Fruit fly (Drosophila melanogaster) whole organism, embryonic: ENCODE measurements around the gene Bace.

ENCODE experiments used
- CG10209 ChIP-seq: fragments of 200-800 bp; sonication (Bioruptor generic); optimal IDR thresholded peaks from 3 replicates; lab custom pipeline; 2017; ENCODE audit warnings: missing biosample characterization, mild to moderate bottlenecking, missing genetic modification characterization, missing genetic modification reagents
- CG10321 ChIP-seq: fragments of 200-800 bp; sonication (Bioruptor generic); IDR thresholded peaks from 2 replicates; pipeline ENCODE4 v1.3.6; 2022; ENCODE audit warnings: missing biosample characterization, missing genetic modification characterization
- CG10462 ChIP-seq: fragments of 200-800 bp; sonication (Bioruptor generic); optimal IDR thresholded peaks from 2 replicates; lab custom pipeline; 2016; ENCODE audit warnings: missing biosample characterization, missing genetic modification characterization
- CG10959 ChIP-seq: fragments of 200-800 bp; sonication (Bioruptor generic); IDR thresholded peaks from 2 replicates; pipeline ENCODE4 v1.3.6; 2022; ENCODE audit warnings: missing biosample characterization, missing genetic modification characterization
- CG10979 ChIP-seq: fragments of 200-800 bp; sonication (Bioruptor generic); optimal IDR thresholded peaks from 2 replicates; lab custom pipeline; 2018; ENCODE audit warnings: missing biosample characterization, mild to moderate bottlenecking, missing genetic modification characterization, moderate library complexity
- CG11085 ChIP-seq: fragments of 200-800 bp; sonication (Bioruptor generic); IDR thresholded peaks from 2 replicates; pipeline ENCODE4 v1.3.6; 2022; ENCODE audit warnings: missing biosample characterization, missing genetic modification characterization
- CG11456 ChIP-seq: fragments of 200-800 bp; sonication (Bioruptor generic); IDR thresholded peaks from 3 replicates; pipeline ENCODE4 v1.3.6; 2022; ENCODE audit warnings: missing biosample characterization, missing genetic modification characterization
- CG12299 ChIP-seq: fragments of 200-800 bp; sonication (Bioruptor generic); optimal IDR thresholded peaks from 2 replicates; lab custom pipeline; 2018; ENCODE audit warnings: missing biosample characterization, mild to moderate bottlenecking, missing genetic modification characterization
- CG13624 ChIP-seq: fragments of 200-800 bp; sonication (Bioruptor generic); optimal IDR thresholded peaks from 2 replicates; lab custom pipeline; 2016; ENCODE audit warnings: missing biosample characterization, missing genetic modification characterization
- CG14965 ChIP-seq: fragments of 200-800 bp; sonication (Bioruptor generic); optimal IDR thresholded peaks from 2 replicates; lab custom pipeline; 2016; ENCODE audit warnings: missing biosample characterization, missing genetic modification characterization, borderline replicate concordance
- CG1602 ChIP-seq: fragments of 200-800 bp; sonication (Bioruptor generic); optimal IDR thresholded peaks from 3 replicates; lab custom pipeline; 2016; ENCODE audit warnings: missing biosample characterization, missing genetic modification characterization
- CG1647 ChIP-seq: fragments of 200-800 bp; sonication (Bioruptor generic); optimal IDR thresholded peaks from 3 replicates; lab custom pipeline; 2016; ENCODE audit warnings: missing biosample characterization, missing genetic modification characterization
- CG2129 ChIP-seq: fragments of 200-800 bp; sonication (Bioruptor generic); IDR thresholded peaks from 2 replicates; pipeline ENCODE4 v1.3.6; 2022; ENCODE audit warnings: missing biosample characterization, missing genetic modification characterization; ENCODE audit not compliant: partially characterized antibody
- CG2875 ChIP-seq: fragments of 200-800 bp; sonication (Bioruptor generic); optimal IDR thresholded peaks from 2 replicates; lab custom pipeline; 2017; ENCODE audit warnings: missing biosample characterization, mild to moderate bottlenecking, missing genetic modification characterization, missing genetic modification reagents
- CG33213 ChIP-seq: fragments of 200-800 bp; sonication (Bioruptor generic); optimal IDR thresholded peaks from 3 replicates; lab custom pipeline; 2016; ENCODE audit warnings: missing biosample characterization, missing genetic modification characterization
- CG4424 ChIP-seq: fragments of 200-800 bp; sonication (Bioruptor generic); optimal IDR thresholded peaks from 3 replicates; lab custom pipeline; 2016; ENCODE audit warnings: missing biosample characterization, missing genetic modification characterization
- CG4854 ChIP-seq: fragments of 200-800 bp; sonication (Bioruptor generic); optimal IDR thresholded peaks from 2 replicates; lab custom pipeline; 2016; ENCODE audit warnings: missing biosample characterization, missing genetic modification characterization, inconsistent platforms
- CG5953 ChIP-seq: fragments of 200-800 bp; sonication (Bioruptor generic); IDR thresholded peaks from 2 replicates; pipeline ENCODE4 v1.3.6; 2022; ENCODE audit warnings: missing biosample characterization, missing genetic modification characterization
- CG6765 ChIP-seq: fragments of 200-800 bp; sonication (Bioruptor generic); optimal IDR thresholded peaks from 3 replicates; lab custom pipeline; 2017; ENCODE audit warnings: missing biosample characterization, mild to moderate bottlenecking, missing genetic modification characterization
- CG6813 ChIP-seq: fragments of 200-800 bp; sonication (Bioruptor generic); optimal IDR thresholded peaks from 2 replicates; lab custom pipeline; 2017; ENCODE audit warnings: missing biosample characterization, missing genetic modification characterization, mild to moderate bottlenecking, moderate library complexity, missing genetic modification reagents
- CG7963 ChIP-seq: fragments of 200-800 bp; sonication (Bioruptor generic); IDR thresholded peaks from 3 replicates; pipeline ENCODE4 v1.3.6; 2022; ENCODE audit warnings: missing biosample characterization, missing genetic modification characterization; ENCODE audit not compliant: partially characterized antibody
- CG8359 ChIP-seq: fragments of 200-800 bp; sonication (Bioruptor generic); optimal IDR thresholded peaks from 2 replicates; lab custom pipeline; 2017; ENCODE audit warnings: missing biosample characterization, mild to moderate bottlenecking, missing genetic modification characterization, borderline replicate concordance
- CG8765 ChIP-seq: fragments of 200-800 bp; sonication (Bioruptor generic); IDR thresholded peaks from 2 replicates; pipeline ENCODE4 v1.3.6; 2022; ENCODE audit warnings: missing biosample characterization, missing genetic modification characterization
- CG9797 ChIP-seq: fragments of 200-800 bp; sonication (Bioruptor generic); optimal IDR thresholded peaks from 3 replicates; lab custom pipeline; 2018; ENCODE audit warnings: missing biosample characterization, mild to moderate bottlenecking, missing genetic modification characterization
- CoRest ChIP-seq: fragments of 200-800 bp; sonication (Bioruptor generic); optimal IDR thresholded peaks from 3 replicates; lab custom pipeline; 2018; ENCODE audit warnings: missing biosample characterization, mild to moderate bottlenecking, missing genetic modification characterization, moderate library complexity
- Dip3 ChIP-seq: fragments of 200-800 bp; sonication (Bioruptor generic); optimal IDR thresholded peaks from 3 replicates; lab custom pipeline; 2016; ENCODE audit warnings: missing biosample characterization, missing genetic modification characterization
- Dll ChIP-seq: fragments of 200-800 bp; sonication (Bioruptor generic); IDR thresholded peaks from 4 replicates; pipeline ENCODE4 v1.3.6; 2022; ENCODE audit warnings: missing biosample characterization, missing genetic modification characterization; ENCODE audit not compliant: partially characterized antibody
- Ets65A ChIP-seq: fragments of 200-800 bp; sonication (Bioruptor generic); peaks from one replicate; lab custom pipeline; 2016; ENCODE audit warnings: missing biosample characterization, missing genetic modification characterization
- GATAe ChIP-seq: fragments of 200-800 bp; sonication (Bioruptor generic); conservative IDR thresholded peaks from 2 replicates; pipeline ENCODE4 v1.3.6; 2022; ENCODE audit warnings: missing biosample characterization, missing genetic modification characterization
- Meics ChIP-seq: fragments of 200-800 bp; sonication (Bioruptor generic); optimal IDR thresholded peaks from 2 replicates; lab custom pipeline; 2017; ENCODE audit warnings: missing biosample characterization, mild to moderate bottlenecking, missing genetic modification characterization
- Neu2 ChIP-seq: fragments of 200-800 bp; sonication (Bioruptor generic); optimal IDR thresholded peaks from 3 replicates; lab custom pipeline; 2016; ENCODE audit warnings: missing biosample characterization, missing genetic modification characterization, borderline replicate concordance
- Opbp ChIP-seq: fragments of 200-800 bp; sonication (Bioruptor generic); IDR thresholded peaks from 3 replicates; pipeline ENCODE4 v1.3.6; 2022; ENCODE audit warnings: missing biosample characterization, missing genetic modification characterization; ENCODE audit not compliant: partially characterized antibody
- Optix ChIP-seq: fragments of 200-800 bp; sonication (Bioruptor generic); IDR thresholded peaks from 3 replicates; pipeline ENCODE4 v1.3.6; 2022; ENCODE audit warnings: missing biosample characterization, missing genetic modification characterization
- PHDP ChIP-seq: fragments of 200-800 bp; sonication (Bioruptor generic); optimal IDR thresholded peaks from 3 replicates; lab custom pipeline; 2018; ENCODE audit warnings: missing biosample characterization, mild to moderate bottlenecking, missing genetic modification characterization, moderate library complexity
- Pdp1 ChIP-seq, 2 experiments: fragments of 200-800 bp; sonication (Bioruptor generic); optimal IDR thresholded peaks; 3 replicates each; lab custom pipeline; 2016; ENCODE audit warnings: missing biosample characterization in 2 of 2, missing genetic modification characterization in 2 of 2, mild to moderate bottlenecking in 1 of 2, moderate library complexity in 1 of 2
- Side ChIP-seq: fragments of 200-800 bp; sonication (Bioruptor generic); optimal IDR thresholded peaks from 2 replicates; lab custom pipeline; 2016; ENCODE audit warnings: missing biosample characterization, missing genetic modification characterization
- Sox100B ChIP-seq: fragments of 200-800 bp; sonication (Bioruptor generic); optimal IDR thresholded peaks from 3 replicates; lab custom pipeline; 2018; ENCODE audit warnings: missing biosample characterization, mild to moderate bottlenecking, missing genetic modification characterization
- Stat92E ChIP-seq, 3 experiments: fragments of >200 bp in 2 of 3; fragments of 200-800 bp in 1 of 3; sonication (Bioruptor generic) in 1 of 3; optimal IDR thresholded peaks; 2 replicates each; lab custom pipeline; 2017 to 2019; ENCODE audit warnings: missing biosample characterization in 3 of 3, missing genetic modification characterization in 3 of 3, mild to moderate bottlenecking in 1 of 3, moderate library complexity in 1 of 3
- Vsx1 ChIP-seq: fragments of 200-800 bp; sonication (Bioruptor generic); optimal IDR thresholded peaks from 2 replicates; lab custom pipeline; 2017; ENCODE audit warnings: missing biosample characterization, mild to moderate bottlenecking, missing genetic modification characterization, missing genetic modification reagents
- bab2 ChIP-seq: fragments of 200-800 bp; sonication (Bioruptor generic); optimal IDR thresholded peaks from 2 replicates; lab custom pipeline; 2016; ENCODE audit warnings: missing biosample characterization, missing genetic modification characterization
- chn ChIP-seq: fragments of 200-800 bp; sonication (Bioruptor generic); optimal IDR thresholded peaks from 2 replicates; lab custom pipeline; 2016; ENCODE audit warnings: missing biosample characterization, missing genetic modification characterization
- da ChIP-seq: fragments of 200-800 bp; sonication (Bioruptor generic); optimal IDR thresholded peaks from 2 replicates; lab custom pipeline; 2016; ENCODE audit warnings: missing biosample characterization, missing genetic modification characterization
- eyg ChIP-seq: fragments of 200-800 bp; sonication (Bioruptor generic); optimal IDR thresholded peaks from 3 replicates; lab custom pipeline; 2016; ENCODE audit warnings: missing biosample characterization, missing genetic modification characterization
- fd64A ChIP-seq: fragments of 200-800 bp; sonication (Bioruptor generic); optimal IDR thresholded peaks from 3 replicates; lab custom pipeline; 2018; ENCODE audit warnings: missing biosample characterization, mild to moderate bottlenecking, missing genetic modification characterization
- gt ChIP-seq: fragments of 200-800 bp; sonication (Bioruptor generic); IDR thresholded peaks from 2 replicates; pipeline ENCODE4 v1.3.6; 2022; ENCODE audit warnings: missing biosample characterization, missing genetic modification characterization
- lmd ChIP-seq: fragments of 200-800 bp; sonication (Bioruptor generic); IDR thresholded peaks from 2 replicates; pipeline ENCODE4 v1.3.6; 2022; ENCODE audit warnings: missing biosample characterization, missing genetic modification characterization
- stwl ChIP-seq: fragments of 200-800 bp; sonication (Bioruptor generic); optimal IDR thresholded peaks from 3 replicates; lab custom pipeline; 2018; ENCODE audit warnings: missing biosample characterization, mild to moderate bottlenecking, missing genetic modification characterization, moderate library complexity
- sug ChIP-seq: fragments of 200-800 bp; optimal IDR thresholded peaks from 2 replicates; lab custom pipeline; 2019; ENCODE audit warnings: missing biosample characterization, mild to moderate bottlenecking, missing genetic modification characterization, moderate library complexity
- tgo ChIP-seq: fragments of 200-800 bp; sonication (Bioruptor generic); IDR thresholded peaks from 3 replicates; pipeline ENCODE4 v1.3.6; 2022; ENCODE audit warnings: missing biosample characterization, missing genetic modification characterization
- toy ChIP-seq: fragments of 200-800 bp; sonication (Bioruptor generic); IDR thresholded peaks from 2 replicates; pipeline ENCODE4 v1.3.6; 2022; ENCODE audit warnings: missing biosample characterization, missing genetic modification characterization
- trh ChIP-seq: fragments of 200-800 bp; sonication (Bioruptor generic); optimal IDR thresholded peaks from 2 replicates; lab custom pipeline; 2016; ENCODE audit warnings: missing biosample characterization, missing genetic modification characterization

Gene Bace

DNA sequence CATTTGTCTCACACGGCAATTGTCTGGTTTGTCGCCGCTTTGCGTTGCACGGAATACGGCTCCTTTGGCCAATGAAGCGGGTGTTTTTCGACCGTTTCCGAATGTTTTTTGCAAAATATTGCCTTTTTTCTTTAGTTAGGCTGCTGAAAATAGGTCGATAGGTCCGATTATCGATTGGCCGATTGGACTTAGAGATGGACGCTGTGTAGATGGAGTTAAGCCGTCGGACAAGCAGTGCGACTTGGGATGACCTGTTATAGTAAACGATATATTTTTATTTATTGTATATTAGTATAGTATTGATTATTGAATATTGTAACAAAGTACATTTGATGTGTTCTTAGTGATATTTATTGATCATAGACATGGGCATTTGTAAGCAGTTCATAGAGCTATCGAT is 32.2 kb upstream of the Bace start, which contains the start of the genes lmgA and lmgB (continued):
- TF ChIP-seq CG2129 (peak; percentile 82), CG10462 (GFP tag; lab: Kevin White, UChicago) (no peak), CG6765 (GFP tag; lab: Kevin White, UChicago) (no peak), Neu2 (GFP tag; lab: Kevin White, UChicago) (no peak), fd64A (GFP tag; lab: Kevin White, UChicago) (no peak), Optix (GFP tag; lab: Robert Waterston, UW) (no peak), trh (GFP tag; lab: Kevin White, UChicago) (peak; percentile 20), CoRest (tag; lab: Kevin White, UChicago) (peak; percentile 50), sug (tag; lab: Kevin White, UChicago) (no peak), gt (no peak), CG5953 (GFP tag; lab: Robert Waterston, UW) (no peak), CG33213 (GFP tag; lab: Kevin White, UChicago) (peak; percentile 15), CG11085 (GFP tag; lab: Robert Waterston, UW) (0 out of 2 replicates have a peak, but pooled peaks have one; percentile 9), CG14965 (GFP tag; lab: Kevin White, UChicago) (no peak), CG4854 (GFP tag; lab: Kevin White, UChicago) (no peak), Vsx1 (no peak), Pdp1 (GFP tag; optimal IDR thresholded peaks at IDR 0.05; lab: Kevin White, UChicago) (peak in 1 of 2 experiments; percentile 29), chn (GFP tag; lab: Kevin White, UChicago) (peak; percentile 36), CG2875 (GFP tag; lab: Kevin White, UChicago) (no peak), CG10979 (tag; lab: Kevin White, UChicago) (no peak), da (GFP tag; lab: Kevin White, UChicago) (no peak), GATAe (GFP tag; lab: Robert Waterston, UW) (no peak), PHDP (peak; percentile 1), eyg (GFP tag; lab: Kevin White, UChicago) (no peak), tgo (GFP tag; lab: Robert Waterston, UW) (no peak), Ets65A (peak; percentile 66), CG13624 (GFP tag; lab: Kevin White, UChicago) (no peak), Stat92E (GFP tag; optimal IDR thresholded peaks at IDR 0.05; lab: Kevin White, UChicago) (peak in 1 of 3 experiments; percentile 52), Dll (GFP tag; lab: Robert Waterston, UW) (peak; percentile 90), CG7963 (peak; percentile 87), Meics (GFP tag; lab: Kevin White, UChicago) (no peak), Dip3 (no peak), CG10959 (GFP tag; lab: Robert Waterston, UW) (no peak), CG6813 (GFP tag; lab: Kevin White, UChicago) (no peak), CG10321 (no peak), CG10209 (GFP tag; lab: Kevin White, UChicago) (no peak), CG8359 (GFP tag; lab: Kevin White, UChicago) (no peak), CG11456 (GFP tag; lab: Robert Waterston, UW) (peak; percentile 16; the same call in 1 of the 3 replicates), CG4424 (GFP tag; lab: Kevin White, UChicago) (peak; percentile 66), CG1602 (GFP tag; lab: Kevin White, UChicago) (peak; percentile 42), CG8765 (no peak), Opbp (GFP tag; lab: Robert Waterston, UW) (peak; percentile 88), stwl (tag; lab: Kevin White, UChicago) (peak; percentile 88), Side (GFP tag; lab: Kevin White, UChicago) (no peak), bab2 (GFP tag; lab: Kevin White, UChicago) (no peak), CG1647 (GFP tag; lab: Kevin White, UChicago) (peak; percentile 29), lmd (GFP tag; lab: Robert Waterston, UW) (peak; percentile 12; the same call in 1 of the 2 replicates), toy (GFP tag; lab: Robert Waterston, UW) (no peak), Sox100B (GFP tag; lab: Kevin White, UChicago) (no peak), CG9797 (GFP tag; lab: Kevin White, UChicago) (peak; percentile 22), CG12299 (tag; lab: Kevin White, UChicago) (no peak)
